Worm (Caenorhabditis elegans) whole organism, L1 larva: ENCODE results near the gene shw-3.

Experiments used
- C04F5.9 ChIP-seq: sonication (generic microtip); optimal IDR thresholded peaks from 2 replicates; lab custom pipeline; 2016; ENCODE audit warnings: missing genetic modification characterization, missing compliant biosample characterization
- C16A3.4 ChIP-seq: fragments of 150-350 bp; optimal IDR thresholded peaks from 2 replicates; lab custom pipeline; 2014; ENCODE audit warnings: missing biosample characterization, missing genetic modification characterization
- F16B12.6 ChIP-seq: fragments of 150-350 bp; optimal IDR thresholded peaks from 2 replicates; lab custom pipeline; 2014; ENCODE audit warnings: missing biosample characterization, missing genetic modification characterization
- Y116A8C.19 ChIP-seq: sonication (generic microtip); optimal IDR thresholded peaks from 2 replicates; lab custom pipeline; 2016; ENCODE audit warnings: missing compliant biosample characterization, missing genetic modification characterization, borderline replicate concordance
- aha-1 ChIP-seq: fragments of 150-350 bp; optimal IDR thresholded peaks from 2 replicates; lab custom pipeline; 2014; ENCODE audit warnings: missing biosample characterization, missing genetic modification characterization
- alr-1 ChIP-seq: fragments of 200-800 bp; sonication (Bioruptor generic); optimal IDR thresholded peaks from 2 replicates; lab custom pipeline; 2018; ENCODE audit warnings: borderline replicate concordance, mild to moderate bottlenecking, missing genetic modification characterization, missing compliant biosample characterization
- aly-2 ChIP-seq: fragments of 150-350 bp; optimal IDR thresholded peaks from 2 replicates; lab custom pipeline; 2014; ENCODE audit warnings: missing biosample characterization, missing genetic modification characterization
- ama-1 ChIP-seq: fragments of 150-350 bp; optimal IDR thresholded peaks from 2 replicates; lab custom pipeline; 2014
- blmp-1 ChIP-seq: fragments of 150-350 bp; optimal IDR thresholded peaks from 2 replicates; lab custom pipeline; 2014; ENCODE audit warnings: missing biosample characterization, missing genetic modification characterization
- ceh-63 ChIP-seq: fragments of 200-800 bp; sonication (Bioruptor generic); optimal IDR thresholded peaks from 2 replicates; lab custom pipeline; 2018; ENCODE audit warnings: mild to moderate bottlenecking, missing genetic modification characterization, missing compliant biosample characterization
- ceh-88 ChIP-seq: fragments of 200-800 bp; sonication (Bioruptor generic); IDR thresholded peaks from 2 replicates; pipeline ENCODE4 v1.3.6; 2022; ENCODE audit warnings: missing genetic modification characterization, missing compliant biosample characterization
- ceh-90 ChIP-seq: sonication (generic microtip); optimal IDR thresholded peaks from 2 replicates; lab custom pipeline; 2016; ENCODE audit warnings: missing genetic modification characterization, missing compliant biosample characterization
- dsc-1 ChIP-seq: sonication (generic microtip); optimal IDR thresholded peaks from 2 replicates; lab custom pipeline; 2016; ENCODE audit warnings: mild to moderate bottlenecking, missing genetic modification characterization, missing compliant biosample characterization
- ets-5 ChIP-seq: fragments of 200-800 bp; sonication (Bioruptor generic); IDR thresholded peaks from 2 replicates; pipeline ENCODE4 v1.3.6; 2022; ENCODE audit warnings: missing genetic modification characterization, missing compliant biosample characterization
- fkh-10 ChIP-seq: sonication (generic microtip); optimal IDR thresholded peaks from 2 replicates; lab custom pipeline; 2017; ENCODE audit warnings: missing biosample characterization, missing genetic modification reagents, missing genetic modification characterization
- fkh-8 ChIP-seq: sonication (generic microtip); optimal IDR thresholded peaks from 2 replicates; lab custom pipeline; 2016; ENCODE audit warnings: mild to moderate bottlenecking, missing genetic modification characterization, missing compliant biosample characterization
- grh-1 ChIP-seq: fragments of 200-800 bp; sonication (Bioruptor generic); IDR thresholded peaks from 2 replicates; pipeline ENCODE4 v1.3.6; 2022; ENCODE audit warnings: missing genetic modification reagents, missing genetic modification characterization, missing compliant biosample characterization
- hlh-17 ChIP-seq: fragments of 200-800 bp; sonication (Bioruptor generic); optimal IDR thresholded peaks from 2 replicates; lab custom pipeline; 2018; ENCODE audit warnings: missing genetic modification characterization, mild to moderate bottlenecking, missing compliant biosample characterization, moderate library complexity, borderline replicate concordance
- irx-1 ChIP-seq: sonication (generic microtip); optimal IDR thresholded peaks from 2 replicates; lab custom pipeline; 2016; ENCODE audit warnings: missing genetic modification characterization, missing compliant biosample characterization
- isw-1 ChIP-seq: fragments of 200-800 bp; sonication (Bioruptor generic); IDR thresholded peaks from 2 replicates; pipeline ENCODE4 v1.3.6; 2022; ENCODE audit warnings: missing genetic modification characterization, missing compliant biosample characterization
- lin-14 ChIP-seq: fragments of 200-800 bp; sonication (Bioruptor generic); optimal IDR thresholded peaks from 2 replicates; lab custom pipeline; 2018; ENCODE audit warnings: mild to moderate bottlenecking, missing genetic modification characterization, moderate library complexity, missing compliant biosample characterization
- lin-15B ChIP-seq: fragments of 150-350 bp; sonication (generic microtip); optimal IDR thresholded peaks from 3 replicates; lab custom pipeline; 2014; ENCODE audit warnings: missing biosample characterization, missing genetic modification characterization
- lin-39 ChIP-seq: fragments of 150-350 bp; optimal IDR thresholded peaks from 2 replicates; lab custom pipeline; 2014; ENCODE audit warnings: missing biosample characterization, missing genetic modification reagents, missing genetic modification characterization
- lsy-2 ChIP-seq, 2 experiments: fragments of 150-350 bp; optimal IDR thresholded peaks; 2 replicates each; lab custom pipeline; 2014; ENCODE audit warnings: missing biosample characterization in 2 of 2, missing genetic modification characterization in 2 of 2
- mef-2 ChIP-seq: fragments of 150-350 bp; optimal IDR thresholded peaks from 2 replicates; lab custom pipeline; 2014; ENCODE audit warnings: missing biosample characterization, missing genetic modification characterization
- mep-1 ChIP-seq: fragments of 150-350 bp; optimal IDR thresholded peaks from 2 replicates; lab custom pipeline; 2014; ENCODE audit warnings: missing biosample characterization, missing genetic modification characterization
- nhr-11 ChIP-seq: fragments of 150-350 bp; optimal IDR thresholded peaks from 2 replicates; lab custom pipeline; 2014; ENCODE audit warnings: missing biosample characterization, missing genetic modification characterization
- nhr-19 ChIP-seq: fragments of 200-800 bp; sonication (Bioruptor generic); conservative IDR thresholded peaks from 2 replicates; pipeline ENCODE4 v1.3.6; 2022; ENCODE audit warnings: missing genetic modification characterization, missing compliant biosample characterization
- nhr-237 ChIP-seq: fragments of 150-350 bp; optimal IDR thresholded peaks from 2 replicates; lab custom pipeline; 2014; ENCODE audit warnings: missing biosample characterization, missing genetic modification characterization
- nhr-28 ChIP-seq: fragments of 150-350 bp; optimal IDR thresholded peaks from 2 replicates; lab custom pipeline; 2014; ENCODE audit warnings: missing biosample characterization, missing genetic modification characterization
- nhr-76 ChIP-seq: sonication (generic microtip); optimal IDR thresholded peaks from 2 replicates; lab custom pipeline; 2017; ENCODE audit warnings: missing biosample characterization, missing genetic modification characterization
- nhr-77 ChIP-seq: fragments of 150-350 bp; optimal IDR thresholded peaks from 2 replicates; lab custom pipeline; 2014; ENCODE audit warnings: missing biosample characterization, missing genetic modification characterization
- nhr-84 ChIP-seq: sonication (generic microtip); optimal IDR thresholded peaks from 2 replicates; lab custom pipeline; 2017; ENCODE audit warnings: missing biosample characterization, missing genetic modification characterization
- nhr-85 ChIP-seq: sonication (generic microtip); peaks from one replicate; lab custom pipeline; 2016; ENCODE audit warnings: missing genetic modification characterization, inconsistent platforms, missing compliant biosample characterization
- nhr-90 ChIP-seq: sonication (generic microtip); optimal IDR thresholded peaks from 2 replicates; lab custom pipeline; 2016; ENCODE audit warnings: mild to moderate bottlenecking, missing genetic modification characterization, missing compliant biosample characterization; ENCODE audit not compliant: poor library complexity
- pax-3 ChIP-seq: fragments of 200-800 bp; sonication (Bioruptor generic); optimal IDR thresholded peaks from 2 replicates; lab custom pipeline; 2018; ENCODE audit warnings: mild to moderate bottlenecking, missing genetic modification characterization, moderate library complexity, missing compliant biosample characterization
- rnt-1 ChIP-seq: sonication (generic microtip); optimal IDR thresholded peaks from 2 replicates; lab custom pipeline; 2016; ENCODE audit warnings: mild to moderate bottlenecking, missing genetic modification characterization, moderate library complexity, missing compliant biosample characterization
- skn-1 ChIP-seq: fragments of 150-350 bp; optimal IDR thresholded peaks from 2 replicates; lab custom pipeline; 2014; ENCODE audit warnings: missing biosample characterization, missing genetic modification characterization
- snu-23 ChIP-seq: sonication (generic microtip); optimal IDR thresholded peaks from 2 replicates; lab custom pipeline; 2016; ENCODE audit warnings: missing genetic modification characterization, missing compliant biosample characterization
- sptf-1 ChIP-seq: fragments of 150-350 bp; optimal IDR thresholded peaks from 2 replicates; lab custom pipeline; 2014; ENCODE audit warnings: missing biosample characterization, missing genetic modification characterization
- sup-37 ChIP-seq: fragments of 200-800 bp; sonication (Bioruptor generic); optimal IDR thresholded peaks from 2 replicates; lab custom pipeline; 2018; ENCODE audit warnings: mild to moderate bottlenecking, missing genetic modification characterization, missing compliant biosample characterization
- swsn-7 ChIP-seq: sonication (generic microtip); optimal IDR thresholded peaks from 2 replicates; lab custom pipeline; 2016; ENCODE audit warnings: missing genetic modification characterization, missing compliant biosample characterization
- tbx-2 ChIP-seq: sonication (generic microtip); optimal IDR thresholded peaks from 2 replicates; lab custom pipeline; 2016; ENCODE audit warnings: missing genetic modification characterization, missing compliant biosample characterization
- tlp-1 ChIP-seq: fragments of 150-350 bp; optimal IDR thresholded peaks from 2 replicates; lab custom pipeline; 2014; ENCODE audit warnings: missing biosample characterization, missing genetic modification characterization
- unc-30 ChIP-seq: sonication (generic microtip); optimal IDR thresholded peaks from 2 replicates; lab custom pipeline; 2017; ENCODE audit warnings: missing biosample characterization, missing genetic modification characterization
- unc-86 ChIP-seq: sonication (generic microtip); optimal IDR thresholded peaks from 2 replicates; lab custom pipeline; 2016; ENCODE audit warnings: missing genetic modification characterization, missing compliant biosample characterization
- unc-98 ChIP-seq: fragments of 200-800 bp; sonication (Bioruptor generic); IDR thresholded peaks from 2 replicates; pipeline ENCODE4 v1.3.6; 2022; ENCODE audit warnings: missing genetic modification characterization, missing compliant biosample characterization
- vab-15 ChIP-seq: sonication (generic microtip); optimal IDR thresholded peaks from 2 replicates; lab custom pipeline; 2017; ENCODE audit warnings: missing genotype, mild to moderate bottlenecking, missing genetic modification characterization, missing compliant biosample characterization
- xbp-1 ChIP-seq: sonication (generic microtip); optimal IDR thresholded peaks from 2 replicates; lab custom pipeline; 2016; ENCODE audit warnings: missing genetic modification characterization, missing compliant biosample characterization
- zag-1 ChIP-seq: fragments of 150-350 bp; optimal IDR thresholded peaks from 2 replicates; lab custom pipeline; 2014; ENCODE audit warnings: missing biosample characterization, missing genetic modification characterization
- ztf-4 ChIP-seq: fragments of 150-350 bp; optimal IDR thresholded peaks from 2 replicates; lab custom pipeline; 2014; ENCODE audit warnings: missing biosample characterization, missing genetic modification characterization

The shw-3 gene

ce11 chrV:12952287-12952686 is 34.7 kb downstream of the shw-3 start, which contains the start of gene pqn-68 (continued):
- TF ChIP-seq ets-5 (GFP tag; lab: Robert Waterston, UW), result no peak
- TF ChIP-seq pax-3 (tag; lab: Kevin White, UChicago), result no peak
- no peak for TF ChIP-seq F16B12.6 (tag; lab: Kevin White, UChicago)
- no peak for TF ChIP-seq irx-1 (tag; lab: Kevin White, UChicago)
- TF ChIP-seq skn-1 (tag; lab: Kevin White, UChicago), result no peak
- TF ChIP-seq lin-14 (GFP tag; lab: Kevin White, UChicago), result peak; percentile 32
- no peak for TF ChIP-seq nhr-76 (tag; lab: Kevin White, UChicago)
- peak; percentile 2 for TF ChIP-seq C16A3.4
- TF ChIP-seq xbp-1 (tag; lab: Kevin White, UChicago), result peak; percentile 33
- no peak for TF ChIP-seq aha-1

- TF ChIP-seq lin-14 (GFP tag; lab: Kevin White, UChicago), result peak; percentile 77
- peak; percentile 9 for TF ChIP-seq C16A3.4
- no peak for TF ChIP-seq ceh-63 (GFP tag; lab: Kevin White, UChicago)
- no peak for TF ChIP-seq blmp-1
- peak; percentile 30 for TF ChIP-seq nhr-77 (tag; lab: Kevin White, UChicago)
- TF ChIP-seq isw-1 (GFP tag; lab: Robert Waterston, UW), result no peak
- no peak for TF ChIP-seq vab-15
- no peak for TF ChIP-seq tlp-1
- TF ChIP-seq nhr-84 (tag; lab: Kevin White, UChicago), result no peak
- no peak for TF ChIP-seq ama-1 (lab: Kevin White, UChicago)
- no peak for TF ChIP-seq irx-1 (tag; lab: Kevin White, UChicago)
- no peak for TF ChIP-seq ztf-4 (tag; lab: Kevin White, UChicago)
- no peak for TF ChIP-seq zag-1 (tag; lab: Kevin White, UChicago)
- TF ChIP-seq swsn-7 (tag; lab: Kevin White, UChicago), result peak; percentile 19
- peak; percentile 12 for TF ChIP-seq lin-15B
- TF ChIP-seq skn-1 (tag; lab: Kevin White, UChicago), result no peak
- no peak for TF ChIP-seq mef-2 (tag; lab: Kevin White, UChicago)
- TF ChIP-seq lin-39 (tag; lab: Kevin White, UChicago), result no peak
- TF ChIP-seq pax-3 (tag; lab: Kevin White, UChicago), result no peak
- TF ChIP-seq nhr-237 (tag; lab: Kevin White, UChicago), result no peak
- TF ChIP-seq dsc-1, result no peak
- TF ChIP-seq nhr-85 (tag; lab: Kevin White, UChicago), result no peak
- no peak for TF ChIP-seq ceh-88 (GFP tag; lab: Robert Waterston, UW)
- no peak for TF ChIP-seq unc-86 (tag; lab: Kevin White, UChicago)
- TF ChIP-seq C04F5.9 (tag; lab: Kevin White, UChicago), result no peak
- no peak for TF ChIP-seq Y116A8C.19 (tag; lab: Kevin White, UChicago)
- no peak for TF ChIP-seq fkh-8 (tag; lab: Kevin White, UChicago)
- TF ChIP-seq tbx-2 (tag; lab: Kevin White, UChicago), result peak; percentile 14
- TF ChIP-seq unc-30 (tag; lab: Kevin White, UChicago), result no peak
- no peak for TF ChIP-seq grh-1
- TF ChIP-seq rnt-1 (tag; lab: Kevin White, UChicago), result peak; percentile 27
- TF ChIP-seq snu-23 (GFP tag; lab: Kevin White, UChicago), result peak; percentile 56
- no peak for TF ChIP-seq nhr-76 (tag; lab: Kevin White, UChicago)
- TF ChIP-seq sup-37 (GFP tag; lab: Kevin White, UChicago), result no peak
- TF ChIP-seq alr-1, result no peak
- peak; percentile 7 for TF ChIP-seq F16B12.6 (tag; lab: Kevin White, UChicago)
- TF ChIP-seq aly-2 (tag; lab: Kevin White, UChicago), result no peak
- no peak for TF ChIP-seq sptf-1 (tag; lab: Kevin White, UChicago)
- no peak for TF ChIP-seq aha-1
- TF ChIP-seq ceh-90, result no peak
- no peak for TF ChIP-seq nhr-28
- TF ChIP-seq nhr-19, result peak; percentile 27; the same call in 1 of the 2 replicates
- TF ChIP-seq hlh-17 (GFP tag; lab: Kevin White, UChicago), result no peak
- peak; percentile 41 to 67 for TF ChIP-seq lsy-2 (tag; optimal IDR thresholded peaks at IDR 0.05; lab: Kevin White, UChicago)
- no peak for TF ChIP-seq fkh-10 (GFP tag; lab: Kevin White, UChicago)
- TF ChIP-seq unc-98 (GFP tag; lab: Robert Waterston, UW), result no peak
- peak; percentile 43 for TF ChIP-seq mep-1
- TF ChIP-seq nhr-90, result no peak
- no peak for TF ChIP-seq nhr-11 (tag; lab: Kevin White, UChicago)
Observed at ce11 chrV:12950812-12951528, 36.0 kb downstream of the shw-3 start, which contains the start of the genes T16G1.9 and T16G1.18. Gene T16G1.9, minus strand, starts transcription at chrV:12950862. Gene T16G1.18, plus strand, starts transcription at chrV:12951304.
